Worm (Caenorhabditis elegans) whole organism, L2 larva: ENCODE data around the gene ife-5.

Experiments
- C34F6.9 ChIP-seq: fragments of 150-350 bp; optimal IDR thresholded peaks from 2 replicates; lab custom pipeline; 2014; ENCODE audit warnings: missing biosample characterization, missing genetic modification characterization
- Y55F3AM.14 ChIP-seq: fragments of 200-800 bp; sonication (Bioruptor generic); optimal IDR thresholded peaks from 2 replicates; lab custom pipeline; 2018; ENCODE audit warnings: mild to moderate bottlenecking, missing genetic modification characterization, missing compliant biosample characterization
- ZK546.5 ChIP-seq: sonication (generic microtip); optimal IDR thresholded peaks from 2 replicates; lab custom pipeline; 2017; ENCODE audit warnings: missing biosample characterization, missing genetic modification characterization
- aly-2 ChIP-seq: fragments of 150-350 bp; optimal IDR thresholded peaks from 2 replicates; lab custom pipeline; 2014; ENCODE audit warnings: missing biosample characterization, missing genetic modification characterization
- blmp-1 ChIP-seq: sonication (generic microtip); optimal IDR thresholded peaks from 2 replicates; lab custom pipeline; 2017; ENCODE audit warnings: missing genetic modification characterization, mild to moderate bottlenecking, missing compliant biosample characterization, antibody characterized with exemption, moderate library complexity; ENCODE audit not compliant: insufficient read depth
- ceh-82 ChIP-seq: fragments of 150-350 bp; optimal IDR thresholded peaks from 2 replicates; lab custom pipeline; 2014; ENCODE audit warnings: missing biosample characterization, missing genetic modification characterization
- crh-2 ChIP-seq: sonication (generic microtip); optimal IDR thresholded peaks from 2 replicates; lab custom pipeline; 2017; ENCODE audit warnings: missing biosample characterization, missing genetic modification characterization
- dmd-4 ChIP-seq: sonication (generic microtip); optimal IDR thresholded peaks from 2 replicates; lab custom pipeline; 2017; ENCODE audit warnings: missing biosample characterization, missing genetic modification characterization
- egl-27 ChIP-seq: sonication (generic microtip); optimal IDR thresholded peaks from 3 replicates; lab custom pipeline; 2017; ENCODE audit warnings: missing biosample characterization, missing genetic modification reagents, missing genetic modification characterization
- elt-1 ChIP-seq: fragments of 150-350 bp; optimal IDR thresholded peaks from 2 replicates; lab custom pipeline; 2014; ENCODE audit warnings: missing biosample characterization, missing genetic modification characterization
- elt-3 ChIP-seq: sonication (generic microtip); optimal IDR thresholded peaks from 2 replicates; lab custom pipeline; 2017; ENCODE audit warnings: missing biosample characterization, missing genetic modification characterization
- gmeb-1 ChIP-seq: fragments of 150-350 bp; optimal IDR thresholded peaks from 2 replicates; lab custom pipeline; 2014; ENCODE audit warnings: missing biosample characterization, missing genetic modification characterization
- lin-11 ChIP-seq: fragments of 150-350 bp; sonication (generic microtip); optimal IDR thresholded peaks from 2 replicates; lab custom pipeline; 2014; ENCODE audit warnings: missing biosample characterization, missing genetic modification characterization, inconsistent platforms, mixed read lengths
- lin-13 ChIP-seq: fragments of 150-350 bp; optimal IDR thresholded peaks from 2 replicates; lab custom pipeline; 2014; ENCODE audit warnings: missing biosample characterization, missing genetic modification reagents, missing genetic modification characterization
- lsy-2 ChIP-seq, 2 experiments: fragments of 150-350 bp in 1 of 2; sonication (generic microtip) in 1 of 2; optimal IDR thresholded peaks; 2 replicates each; lab custom pipeline; 2014 to 2017; ENCODE audit warnings: missing biosample characterization in 2 of 2, missing genetic modification characterization in 2 of 2
- mab-5 ChIP-seq: fragments of 150-350 bp; optimal IDR thresholded peaks from 2 replicates; lab custom pipeline; 2014; ENCODE audit warnings: missing biosample characterization, missing genetic modification characterization
- mdl-1 ChIP-seq, 2 experiments: fragments of 150-350 bp in 1 of 2; sonication (generic microtip) in 1 of 2; optimal IDR thresholded peaks; 2 replicates each; lab custom pipeline; 2017; ENCODE audit warnings: missing biosample characterization in 2 of 2, missing genetic modification characterization in 2 of 2
- nhr-10 ChIP-seq: sonication (generic microtip); optimal IDR thresholded peaks from 2 replicates; lab custom pipeline; 2017; ENCODE audit warnings: missing biosample characterization, missing genetic modification characterization
- nhr-11 ChIP-seq: fragments of 150-350 bp; optimal IDR thresholded peaks from 2 replicates; lab custom pipeline; 2014; ENCODE audit warnings: missing biosample characterization, missing genetic modification characterization
- nhr-129 ChIP-seq: fragments of 150-350 bp; optimal IDR thresholded peaks from 2 replicates; lab custom pipeline; 2014; ENCODE audit warnings: missing biosample characterization, missing genetic modification characterization
- nhr-21 ChIP-seq: fragments of 150-350 bp; optimal IDR thresholded peaks from 2 replicates; lab custom pipeline; 2014; ENCODE audit warnings: missing biosample characterization, missing genetic modification characterization
- nhr-23 ChIP-seq: fragments of 150-350 bp; optimal IDR thresholded peaks from 2 replicates; lab custom pipeline; 2014; ENCODE audit warnings: missing biosample characterization, missing genetic modification reagents, missing genetic modification characterization
- nhr-237 ChIP-seq: fragments of 150-350 bp; optimal IDR thresholded peaks from 2 replicates; lab custom pipeline; 2014; ENCODE audit warnings: missing biosample characterization, missing genetic modification characterization
- nhr-25 ChIP-seq: fragments of 150-350 bp; sonication (generic microtip); optimal IDR thresholded peaks from 3 replicates; lab custom pipeline; 2014; ENCODE audit warnings: missing biosample characterization, missing genetic modification characterization
- nhr-6 ChIP-seq: fragments of 150-350 bp; optimal IDR thresholded peaks from 2 replicates; lab custom pipeline; 2014; ENCODE audit warnings: missing biosample characterization, missing genetic modification characterization
- nhr-77 ChIP-seq: fragments of 150-350 bp; optimal IDR thresholded peaks from 2 replicates; lab custom pipeline; 2014; ENCODE audit warnings: missing biosample characterization, missing genetic modification characterization
- peb-1 ChIP-seq: fragments of 150-350 bp; optimal IDR thresholded peaks from 2 replicates; lab custom pipeline; 2014; ENCODE audit warnings: missing biosample characterization, missing genetic modification characterization
- sem-4 ChIP-seq: fragments of 150-350 bp; optimal IDR thresholded peaks from 2 replicates; lab custom pipeline; 2014; ENCODE audit warnings: missing biosample characterization, missing genetic modification reagents, missing genetic modification characterization
- skn-1 ChIP-seq: sonication (generic microtip); optimal IDR thresholded peaks from 2 replicates; lab custom pipeline; 2017; ENCODE audit warnings: missing biosample characterization, missing genetic modification characterization
- sma-3 ChIP-seq: sonication (generic microtip); optimal IDR thresholded peaks from 2 replicates; lab custom pipeline; 2016; ENCODE audit warnings: missing genetic modification reagents, missing genetic modification characterization, missing compliant biosample characterization
- snpc-4 ChIP-seq: fragments of 150-350 bp; optimal IDR thresholded peaks from 2 replicates; lab custom pipeline; 2014; ENCODE audit warnings: missing biosample characterization, missing genetic modification characterization
- unc-55 ChIP-seq: fragments of 150-350 bp; sonication (generic microtip); optimal IDR thresholded peaks from 3 replicates; lab custom pipeline; 2014; ENCODE audit warnings: missing biosample characterization, missing genetic modification reagents, missing genetic modification characterization
- unc-62 ChIP-seq: fragments of 150-350 bp; optimal IDR thresholded peaks from 2 replicates; lab custom pipeline; 2014; ENCODE audit warnings: missing biosample characterization, missing genetic modification reagents, missing genetic modification characterization
- ztf-11 ChIP-seq: sonication (generic microtip); optimal IDR thresholded peaks from 2 replicates; lab custom pipeline; 2017; ENCODE audit warnings: missing biosample characterization, missing genetic modification characterization

Gene ife-5

DNA sequence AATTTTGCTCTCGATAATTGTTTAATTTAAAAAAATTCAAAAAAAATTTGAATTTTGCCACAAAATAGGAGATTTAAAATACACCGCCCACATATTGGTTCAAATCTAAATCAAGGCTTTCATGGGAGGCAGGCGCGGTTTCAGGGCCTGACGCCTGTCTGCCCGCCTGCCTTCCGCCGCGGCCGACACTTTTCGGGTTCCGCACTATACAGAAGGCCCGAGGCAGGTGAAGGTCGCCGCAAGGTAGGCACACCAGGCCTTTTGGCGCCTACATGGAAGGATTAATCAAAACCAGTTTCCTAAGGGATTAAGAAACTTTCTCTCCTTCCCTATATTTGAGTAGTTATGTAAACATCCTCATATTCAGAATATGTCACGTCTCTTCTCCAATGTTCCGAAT is 37.9 kb upstream of the ife-5 start, which contains the start of gene Y57A10A.24:
Gene Y57A10A.24, plus strand, starts transcription at position 396 of the 400 bp plus-strand sequence.
- no peak for TF ChIP-seq C34F6.9 (tag; lab: Kevin White, UChicago)
- no peak for TF ChIP-seq dmd-4 (tag; lab: Kevin White, UChicago)
- no peak for TF ChIP-seq unc-62
- TF ChIP-seq peb-1, result no peak
- TF ChIP-seq skn-1 (tag; lab: Kevin White, UChicago), result no peak

DNA sequence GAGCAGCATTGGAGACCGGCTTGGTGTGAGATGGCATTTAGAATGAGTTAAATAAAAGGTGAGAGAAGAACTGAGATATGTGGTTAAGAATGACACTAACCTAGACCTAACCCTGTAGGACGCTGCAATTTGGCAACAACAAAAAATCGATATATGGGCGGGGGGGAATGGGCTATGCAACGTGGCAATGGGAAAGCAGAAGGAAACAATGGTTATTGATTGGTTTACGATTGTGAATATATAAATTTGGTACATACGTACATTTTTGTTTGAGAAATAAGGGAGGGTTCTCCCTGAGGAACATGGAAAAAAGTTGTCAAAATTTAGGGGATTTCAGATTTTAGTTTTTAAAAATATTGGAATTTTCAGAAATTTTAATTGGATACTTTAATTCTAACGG is 31.4 kb upstream of the ife-5 start, which contains the start of gene tag-276:
Gene tag-276, minus strand, starts transcription at position 101 of the 400 bp plus-strand sequence.
- TF ChIP-seq nhr-129 (tag; lab: Kevin White, UChicago), result no peak
- TF ChIP-seq nhr-11 (tag; lab: Kevin White, UChicago), result no peak
- TF ChIP-seq aly-2, result no peak

DNA sequence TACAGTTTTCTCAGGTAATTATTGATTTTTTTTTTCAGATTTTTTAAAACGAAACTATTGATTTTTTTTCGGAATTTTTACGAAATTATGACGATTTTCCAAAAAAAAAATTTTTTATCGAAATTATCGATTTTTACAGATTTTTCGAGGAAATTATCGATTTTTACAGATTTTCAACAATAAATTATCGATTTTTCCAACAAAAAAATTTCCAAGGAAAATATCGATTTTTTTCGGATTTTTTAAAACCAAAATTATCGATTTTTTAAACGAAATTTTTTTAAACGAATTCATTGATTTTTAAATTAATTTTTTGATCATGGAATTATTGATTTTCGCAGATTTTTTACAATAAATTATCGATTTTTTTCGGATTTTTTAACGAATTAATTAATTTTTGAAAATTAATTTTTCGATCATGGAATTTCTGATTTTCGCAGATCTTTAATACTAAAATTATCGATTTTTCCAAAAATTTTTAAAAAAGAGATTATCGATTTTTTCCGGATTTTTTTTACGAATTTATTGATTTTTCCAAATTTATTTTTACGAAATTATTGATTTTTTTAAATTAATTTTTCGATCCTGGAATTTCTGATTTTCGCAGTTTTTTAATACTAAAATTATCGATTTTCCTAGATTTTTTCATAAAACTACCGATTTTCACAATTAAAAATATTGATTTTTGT is 24.8 kb upstream of the ife-5 start:
- no peak for TF ChIP-seq nhr-10 (tag; lab: Kevin White, UChicago)
- TF ChIP-seq unc-62, result no peak
- TF ChIP-seq nhr-6 (tag; lab: Kevin White, UChicago), result no peak
- TF ChIP-seq Y55F3AM.14, result no peak
- TF ChIP-seq dmd-4 (tag; lab: Kevin White, UChicago), result no peak
- TF ChIP-seq mab-5 (tag; lab: Kevin White, UChicago), result no peak
- no peak for TF ChIP-seq lin-11 (tag; lab: Kevin White, UChicago)
- TF ChIP-seq sem-4 (tag; lab: Kevin White, UChicago), result no peak
- TF ChIP-seq elt-3 (tag; lab: Kevin White, UChicago), result no peak
- no peak for TF ChIP-seq elt-1 (tag; lab: Kevin White, UChicago)
- TF ChIP-seq blmp-1 (tag; lab: Kevin White, UChicago), result no peak
- no peak for TF ChIP-seq nhr-23
- TF ChIP-seq ceh-82 (tag; lab: Kevin White, UChicago), result no peak
- TF ChIP-seq lsy-2 (tag; optimal IDR thresholded peaks at IDR 0.05; lab: Kevin White, UChicago), result no peak
- TF ChIP-seq crh-2 (tag; lab: Kevin White, UChicago), result no peak
- no peak for TF ChIP-seq mdl-1 (tag; optimal IDR thresholded peaks at IDR 0.05; lab: Kevin White, UChicago)
- no peak for TF ChIP-seq nhr-25 (tag; lab: Kevin White, UChicago)
- no peak for TF ChIP-seq peb-1
- no peak for TF ChIP-seq ztf-11 (tag; lab: Kevin White, UChicago)
- no peak for TF ChIP-seq nhr-21 (tag; lab: Kevin White, UChicago)
- TF ChIP-seq, all 48 proteins: peak for 0

DNA sequence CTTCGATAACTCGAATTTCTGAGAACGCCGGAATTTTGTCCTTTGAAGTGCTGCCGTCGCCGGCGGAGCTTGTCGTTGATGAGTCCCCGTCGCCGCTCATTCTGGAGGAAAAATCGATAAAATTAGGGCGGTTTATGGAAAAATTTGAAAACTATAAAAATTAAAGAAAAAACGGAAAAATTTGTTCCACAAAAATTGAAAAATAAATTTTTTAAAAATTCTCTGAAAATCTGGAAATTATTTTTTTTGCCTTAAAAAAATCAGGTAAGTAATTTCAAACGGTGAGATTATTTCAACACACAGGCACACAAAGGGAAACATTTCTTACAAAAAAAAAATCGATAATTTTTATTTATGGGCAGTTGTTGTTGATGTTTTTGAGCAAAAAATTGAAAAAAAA is 23.9 kb upstream of the ife-5 start, which contains the start of gene parn-2:
Gene parn-2, minus strand, starts transcription at position 101 of the 400 bp plus-strand sequence.
- TF ChIP-seq nhr-25 (tag; lab: Kevin White, UChicago) (no peak), sma-3 (GFP tag; lab: Kevin White, UChicago) (no peak), gmeb-1 (tag; lab: Kevin White, UChicago) (no peak)

DNA sequence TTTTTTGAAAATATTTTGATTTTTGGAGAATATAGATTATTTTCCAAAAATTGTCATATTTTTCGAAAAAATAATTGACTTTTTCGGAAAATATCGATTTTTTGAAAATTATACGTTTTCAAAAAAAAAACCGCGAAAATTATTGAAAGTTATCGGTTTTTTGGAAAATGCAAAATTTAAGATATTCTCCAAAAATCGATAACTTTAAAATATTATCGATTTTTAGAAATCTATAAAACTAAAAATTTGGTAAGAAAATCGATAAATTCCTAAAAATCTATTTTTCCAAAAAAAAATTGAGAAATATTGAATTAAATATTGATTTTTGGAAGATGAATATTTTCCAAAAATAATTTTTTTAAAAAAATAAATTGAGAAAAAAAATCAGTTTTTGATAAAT is 23.4 kb upstream of the ife-5 start:
- TF ChIP-seq lin-13 (GFP tag; lab: Kevin White, UChicago), result no peak
- no peak for TF ChIP-seq nhr-21 (tag; lab: Kevin White, UChicago)
- no peak for TF ChIP-seq snpc-4
- TF ChIP-seq nhr-25 (tag; lab: Kevin White, UChicago), result no peak
- no peak for TF ChIP-seq gmeb-1 (tag; lab: Kevin White, UChicago)
- no peak for TF ChIP-seq mab-5 (tag; lab: Kevin White, UChicago)
- no peak for TF ChIP-seq nhr-237 (tag; lab: Kevin White, UChicago)
- TF ChIP-seq ztf-11 (tag; lab: Kevin White, UChicago), result no peak
- no peak for TF ChIP-seq egl-27 (tag; lab: Kevin White, UChicago)

DNA sequence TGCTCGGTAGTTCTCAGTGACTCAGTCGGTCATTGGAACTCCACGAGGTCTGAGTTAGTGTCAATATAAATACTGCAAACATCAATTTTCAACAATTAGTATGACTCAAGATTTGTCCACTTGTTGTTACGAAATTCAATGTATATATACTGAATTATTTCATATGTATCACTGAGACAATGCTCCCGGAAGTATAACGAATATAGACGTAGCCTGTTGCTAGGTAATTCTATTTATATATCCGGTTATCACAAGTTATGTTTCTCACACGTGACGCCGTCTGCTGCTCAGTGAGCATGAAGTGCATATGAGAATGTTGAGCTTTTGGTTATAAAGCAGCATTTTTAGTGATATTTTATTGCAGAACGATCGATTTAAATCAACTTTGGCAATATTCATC is 19.9 kb upstream of the ife-5 start:
- TF ChIP-seq ZK546.5 (tag; lab: Kevin White, UChicago) (no peak), sem-4 (tag; lab: Kevin White, UChicago) (no peak), C34F6.9 (tag; lab: Kevin White, UChicago) (no peak), nhr-129 (tag; lab: Kevin White, UChicago) (no peak), lsy-2 (tag; optimal IDR thresholded peaks at IDR 0.05; lab: Kevin White, UChicago) (no peak), dmd-4 (tag; lab: Kevin White, UChicago) (no peak), nhr-237 (tag; lab: Kevin White, UChicago) (no peak), nhr-77 (no peak), unc-55 (GFP tag; lab: Kevin White, UChicago) (no peak), lin-13 (GFP tag; lab: Kevin White, UChicago) (no peak)
